Worm (Caenorhabditis elegans): Measurements from ENCODE around the gene Y17D7C.2.
"Not testable (repeated sequence)": the region's sequence is repeated elsewhere in the genome, so short reads cannot be mapped to it uniquely, and the experiment has no call there.

DNA sequence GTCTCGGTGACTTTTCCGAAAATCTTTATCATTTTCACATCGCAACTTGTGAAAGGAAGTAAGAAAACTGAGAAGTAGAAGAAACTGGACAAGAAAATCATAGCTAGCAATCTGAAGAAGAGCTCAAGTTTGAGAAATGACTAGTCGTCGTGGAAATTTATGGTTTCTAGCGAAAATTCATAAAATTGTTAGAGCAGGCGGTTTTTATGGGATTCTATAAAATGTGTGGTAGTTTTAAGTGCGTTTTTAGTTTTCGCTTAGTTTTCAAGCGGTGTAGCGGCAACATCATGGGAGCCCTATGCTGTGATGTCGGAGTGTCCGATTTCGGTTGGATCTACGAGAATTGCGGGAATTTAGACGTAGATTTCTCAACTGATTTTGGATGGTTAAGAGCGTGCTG is 34.5 kb upstream of the Y17D7C.2 start, which contains the start of gene clec-254:
- not testable (repeated sequence) for TF ChIP-seq blmp-1 (tag; optimal IDR thresholded peaks at IDR 0.05; ENCODE audit: insufficient read depth); nhr-23 (tag; optimal IDR thresholded peaks at IDR 0.05); alr-1 (tag; optimal IDR thresholded peaks at IDR 0.05); R02D3.7 (tag; optimal IDR thresholded peaks at IDR 0.05); lsy-2 (tag; optimal IDR thresholded peaks at IDR 0.05); ztf-11 (tag; optimal IDR thresholded peaks at IDR 0.05); lin-39 (tag; optimal IDR thresholded peaks at IDR 0.05); ztf-4 (tag; optimal IDR thresholded peaks at IDR 0.05); mbf-1 (tag; optimal IDR thresholded peaks at IDR 0.05)
